Fruit fly (Drosophila melanogaster): ENCODE results near the gene Tbc1d15-17.

dm6 chr2L:240176-240769, 33.3 kb downstream of the Tbc1d15-17 start:
- no peak for TF ChIP-seq CG8159 (tag; optimal IDR thresholded peaks at IDR 0.05)
- no peak for TF ChIP-seq CG9948 (tag; optimal IDR thresholded peaks at IDR 0.05)
- TF ChIP-seq EcR (GFP tag; optimal IDR thresholded peaks at IDR 0.05), result no peak
- TF ChIP-seq rn (GFP tag; IDR thresholded peaks at IDR 0.05), result no peak
- TF ChIP-seq Pif1B (GFP tag; optimal IDR thresholded peaks at IDR 0.05), result no peak
- no peak for TF ChIP-seq D1 (tag; optimal IDR thresholded peaks at IDR 0.05)
- TF ChIP-seq gl (tag; optimal IDR thresholded peaks at IDR 0.05), result no peak
- no peak for TF ChIP-seq CG17806 (tag; optimal IDR thresholded peaks at IDR 0.05)
